Fruit fly (Drosophila melanogaster) whole organism, wandering third instar larva: ENCODE measurements around the gene CG43245.

Experiments used
- Abd-B ChIP-seq: fragments of >200 bp; optimal IDR thresholded peaks from 2 replicates; lab custom pipeline; 2017; ENCODE audit warnings: missing biosample characterization, missing genetic modification characterization
- CG9705 ChIP-seq: fragments of 200-800 bp; sonication (Bioruptor generic); optimal IDR thresholded peaks from 2 replicates; lab custom pipeline; 2018; ENCODE audit warnings: missing biosample characterization, mild to moderate bottlenecking, missing genetic modification characterization
- CrebA ChIP-seq: fragments of 200-800 bp; sonication (Bioruptor generic); optimal IDR thresholded peaks from 2 replicates; lab custom pipeline; 2016; ENCODE audit warnings: missing biosample characterization, mild to moderate bottlenecking, missing genetic modification characterization, borderline replicate concordance
- Dfd ChIP-seq: fragments of >200 bp; optimal IDR thresholded peaks from 2 replicates; lab custom pipeline; 2017; ENCODE audit warnings: missing biosample characterization, missing genetic modification characterization
- Dif ChIP-seq: fragments of 200-275, 200-300 bp; sonication (Bioruptor generic); optimal IDR thresholded peaks from 2 replicates; lab custom pipeline; 2018; ENCODE audit warnings: missing biosample characterization, missing genetic modification characterization; ENCODE audit not compliant: partially characterized antibody
- GATAd ChIP-seq: sonication (Bioruptor generic); optimal IDR thresholded peaks from 2 replicates; lab custom pipeline; 2016; ENCODE audit warnings: missing biosample characterization, missing genetic modification characterization
- HLH106 ChIP-seq: fragments of 200-800 bp; optimal IDR thresholded peaks from 3 replicates; lab custom pipeline; 2019; ENCODE audit warnings: missing biosample characterization, mild to moderate bottlenecking, missing genetic modification characterization, moderate library complexity
- Hnf4 ChIP-seq: fragments of 200-800 bp; sonication (Bioruptor generic); optimal IDR thresholded peaks from 2 replicates; lab custom pipeline; 2016; ENCODE audit warnings: missing biosample characterization, mild to moderate bottlenecking, missing genetic modification characterization
- Hr78 ChIP-seq: fragments of >200 bp; optimal IDR thresholded peaks from 2 replicates; lab custom pipeline; 2017; ENCODE audit warnings: missing biosample characterization, missing genetic modification characterization
- Hr83 ChIP-seq: fragments of 200-300 bp; sonication (Bioruptor generic); optimal IDR thresholded peaks from 2 replicates; lab custom pipeline; 2016; ENCODE audit warnings: missing biosample characterization, mild to moderate bottlenecking, missing genetic modification characterization, moderate library complexity; ENCODE audit not compliant: poor library complexity, severe bottlenecking
- Jra ChIP-seq: sonication (Bioruptor generic); optimal IDR thresholded peaks from 2 replicates; lab custom pipeline; 2016; ENCODE audit warnings: missing biosample characterization, missing genetic modification characterization
- Mio ChIP-seq: sonication (Bioruptor generic); optimal IDR thresholded peaks from 2 replicates; lab custom pipeline; 2016; ENCODE audit warnings: missing biosample characterization, missing genetic modification characterization
- Myc ChIP-seq: fragments of >200 bp; optimal IDR thresholded peaks from 2 replicates; lab custom pipeline; 2017
- N ChIP-seq: fragments of >200 bp; optimal IDR thresholded peaks from 2 replicates; lab custom pipeline; 2018; ENCODE audit warnings: missing biosample characterization, missing external identifiers, missing genetic modification characterization
- OdsH ChIP-seq: fragments of 200-800 bp; sonication (Bioruptor generic); optimal IDR thresholded peaks from 2 replicates; lab custom pipeline; 2016; ENCODE audit warnings: missing biosample characterization, mild to moderate bottlenecking, missing genetic modification characterization
- Rel ChIP-seq, 2 experiments: fragments of 200-800 bp; sonication (Bioruptor generic) in 1 of 2; optimal IDR thresholded peaks; 2 replicates in 1 of 2; 3 replicates in 1 of 2; lab custom pipeline; 2016 to 2019; ENCODE audit warnings: mild to moderate bottlenecking in 2 of 2, missing biosample characterization in 2 of 2, missing genetic modification characterization in 2 of 2, moderate library complexity in 1 of 2
- Sp1 ChIP-seq: fragments of 200-800 bp; sonication (Bioruptor generic); optimal IDR thresholded peaks from 3 replicates; lab custom pipeline; 2019; ENCODE audit warnings: missing biosample characterization, mild to moderate bottlenecking, missing genetic modification characterization, moderate library complexity
- br ChIP-seq: fragments of 200-800 bp; sonication (Bioruptor generic); optimal IDR thresholded peaks from 2 replicates; lab custom pipeline; 2016; ENCODE audit warnings: missing biosample characterization, missing genetic modification characterization
- brk ChIP-seq: fragments of 200-800 bp; sonication (Bioruptor generic); optimal IDR thresholded peaks from 2 replicates; lab custom pipeline; 2016; ENCODE audit warnings: missing biosample characterization, mild to moderate bottlenecking, missing genetic modification characterization
- dsf ChIP-seq: sonication (Bioruptor generic); optimal IDR thresholded peaks from 2 replicates; lab custom pipeline; 2016; ENCODE audit warnings: missing biosample characterization, missing genetic modification characterization, borderline replicate concordance
- ey ChIP-seq: fragments of 200-800 bp; sonication (Bioruptor generic); optimal IDR thresholded peaks from 2 replicates; lab custom pipeline; 2016; ENCODE audit warnings: missing biosample characterization, missing genetic modification characterization
- fru ChIP-seq: fragments of 200-800 bp; sonication (Bioruptor generic); optimal IDR thresholded peaks from 3 replicates; lab custom pipeline; 2016; ENCODE audit warnings: missing biosample characterization, mild to moderate bottlenecking, missing genetic modification characterization
- jim ChIP-seq: fragments of 175-275, 200-325 bp; sonication (Bioruptor generic); optimal IDR thresholded peaks from 2 replicates; lab custom pipeline; 2016; ENCODE audit warnings: missing biosample characterization, mild to moderate bottlenecking, missing genetic modification characterization
- lola ChIP-seq: fragments of >200 bp; optimal IDR thresholded peaks from 2 replicates; lab custom pipeline; 2017; ENCODE audit warnings: missing biosample characterization, missing genetic modification characterization
- psq ChIP-seq: fragments of 200-800 bp; sonication (Bioruptor generic); optimal IDR thresholded peaks from 3 replicates; lab custom pipeline; 2017; ENCODE audit warnings: missing biosample characterization, mild to moderate bottlenecking, missing genetic modification characterization, moderate library complexity
- rgr ChIP-seq: fragments of 200-800 bp; sonication (Bioruptor generic); optimal IDR thresholded peaks from 3 replicates; lab custom pipeline; 2016; ENCODE audit warnings: missing biosample characterization, mild to moderate bottlenecking, missing genetic modification characterization
- sv ChIP-seq: fragments of 200-800 bp; sonication (Bioruptor generic); optimal IDR thresholded peaks from 3 replicates; lab custom pipeline; 2016; ENCODE audit warnings: missing biosample characterization, missing genetic modification characterization
- tai ChIP-seq: sonication (Bioruptor generic); optimal IDR thresholded peaks from 2 replicates; lab custom pipeline; 2016; ENCODE audit warnings: missing biosample characterization, missing genetic modification characterization
- usp ChIP-seq: fragments of >200 bp; optimal IDR thresholded peaks from 2 replicates; lab custom pipeline; 2017; ENCODE audit warnings: missing biosample characterization, missing genetic modification characterization
- woc ChIP-seq: sonication (Bioruptor generic); optimal IDR thresholded peaks from 2 replicates; lab custom pipeline; 2016; ENCODE audit warnings: missing biosample characterization, mild to moderate bottlenecking, missing genetic modification characterization

Gene CG43245

dm6 chr3L:10811881-10812280 is 40.2 kb downstream of the CG43245 start:
- TF ChIP-seq brk (GFP tag; lab: Kevin White, UChicago) (no peak), woc (GFP tag; lab: Kevin White, UChicago) (no peak), Mio (GFP tag; lab: Kevin White, UChicago) (no peak), Hr83 (no peak), lola (GFP tag; lab: Kevin White, UChicago) (no peak), psq (no peak), N (GFP tag; lab: Kevin White, UChicago) (no peak), br (no peak), CG9705 (no peak), tai (GFP tag; lab: Kevin White, UChicago) (no peak), Myc (no peak)

DNA sequence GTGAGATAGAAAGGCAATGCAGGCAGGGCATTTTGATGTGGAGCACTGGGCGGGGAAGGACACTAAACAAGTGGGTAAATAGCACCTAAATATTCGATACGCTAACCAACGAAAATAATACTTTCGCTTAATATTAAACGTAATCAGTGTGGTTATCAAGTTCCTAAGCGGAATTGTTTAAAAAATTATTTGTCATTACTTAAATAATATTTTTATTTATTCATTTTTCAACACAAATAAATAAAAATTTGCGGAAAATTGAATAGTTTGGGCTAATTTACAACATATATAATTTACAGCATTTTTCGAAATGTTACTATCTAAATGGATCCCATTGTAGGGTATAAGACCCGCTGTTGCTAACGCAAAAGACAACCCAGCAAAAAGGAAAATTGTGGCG is 41.2 kb downstream of the CG43245 start:
- TF ChIP-seq Hnf4 (GFP tag; lab: Kevin White, UChicago) (no peak), Hr78 (no peak), HLH106 (tag; lab: Kevin White, UChicago) (peak; percentile 7), rgr (GFP tag; lab: Kevin White, UChicago) (no peak), ey (GFP tag; lab: Kevin White, UChicago) (no peak), Sp1 (GFP tag; lab: Kevin White, UChicago) (no peak)

DNA sequence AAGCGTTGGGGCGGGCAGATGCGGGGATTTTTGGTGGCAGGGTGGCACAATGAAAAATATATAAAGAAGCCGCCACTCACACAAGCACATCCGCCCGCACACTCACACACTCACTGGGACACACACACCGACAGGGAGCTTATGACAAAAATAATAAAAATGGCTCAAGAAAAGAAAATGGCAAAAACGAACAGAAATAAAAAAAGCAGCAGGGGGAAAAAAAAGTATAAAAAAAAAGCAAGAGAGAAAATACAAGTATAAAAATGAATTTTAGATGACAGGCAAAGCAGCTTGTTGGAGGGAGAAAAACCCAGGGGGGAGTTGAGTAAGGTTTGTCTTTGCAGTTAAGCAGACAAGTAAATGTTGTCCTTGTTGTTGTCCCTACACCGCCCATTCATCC is 42.2 kb downstream of the CG43245 start:
- TF ChIP-seq Sp1 (GFP tag; lab: Kevin White, UChicago), result peak; percentile 18
- TF ChIP-seq OdsH, result no peak

DNA sequence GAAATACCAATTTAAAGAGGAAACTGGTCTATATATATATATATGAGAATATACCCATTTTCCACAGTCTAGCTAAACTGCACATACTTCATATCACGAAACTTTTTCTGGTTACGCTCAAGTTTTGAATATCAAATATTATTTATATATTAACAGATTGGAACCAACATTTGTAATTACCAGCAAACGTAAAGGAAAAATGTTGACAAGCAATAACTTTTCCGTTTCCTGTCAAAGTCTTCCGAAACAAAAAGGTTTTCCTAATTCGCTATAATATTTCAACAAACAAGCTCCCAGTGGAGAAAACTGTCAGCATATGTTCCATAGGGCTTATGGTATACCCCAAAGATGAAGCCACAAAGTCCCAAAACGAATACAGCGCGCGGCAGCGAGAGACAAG is 42.8 kb downstream of the CG43245 start, which contains the start of gene CG42831:
Gene CG42831 (plus strand): TSS at position 301 of the 400 bp plus-strand sequence.
- TF ChIP-seq Dfd (GFP tag; lab: Kevin White, UChicago) (no peak), Rel (GFP tag; optimal IDR thresholded peaks at IDR 0.05; lab: Kevin White, UChicago) (no peak), Rel (tag; optimal IDR thresholded peaks at IDR 0.05; lab: Kevin White, UChicago) (no peak), usp (no peak), tai (GFP tag; lab: Kevin White, UChicago) (no peak), sv (GFP tag; lab: Kevin White, UChicago) (no peak), fru (GFP tag; lab: Kevin White, UChicago) (no peak), dsf (GFP tag; lab: Kevin White, UChicago) (no peak), Dif (no peak), CrebA (GFP tag; lab: Kevin White, UChicago) (no peak), Hr78 (no peak), Abd-B (GFP tag; lab: Kevin White, UChicago) (no peak), HLH106 (tag; lab: Kevin White, UChicago) (no peak), GATAd (GFP tag; lab: Kevin White, UChicago) (no peak), Hnf4 (GFP tag; lab: Kevin White, UChicago) (no peak), Jra (GFP tag; lab: Kevin White, UChicago) (no peak), jim (GFP tag; lab: Kevin White, UChicago) (no peak), N (GFP tag; lab: Kevin White, UChicago) (no peak), CG9705 (no peak), lola (GFP tag; lab: Kevin White, UChicago) (no peak), Sp1 (GFP tag; lab: Kevin White, UChicago) (no peak)

- TF ChIP-seq dsf (GFP tag; lab: Kevin White, UChicago) (no peak), tai (GFP tag; lab: Kevin White, UChicago) (no peak), Dfd (GFP tag; lab: Kevin White, UChicago) (no peak), fru (GFP tag; lab: Kevin White, UChicago) (no peak), Myc (no peak), br (no peak), CG9705 (no peak), woc (GFP tag; lab: Kevin White, UChicago) (no peak), psq (no peak), Jra (GFP tag; lab: Kevin White, UChicago) (no peak), Abd-B (GFP tag; lab: Kevin White, UChicago) (no peak), Rel (GFP tag; optimal IDR thresholded peaks at IDR 0.05; lab: Kevin White, UChicago) (no peak), Rel (tag; optimal IDR thresholded peaks at IDR 0.05; lab: Kevin White, UChicago) (no peak)
These were observed 43.3 kb downstream of the CG43245 start for dm6 chr3L:10814925-10815447.
